Worm (Caenorhabditis elegans): ENCODE measurements around the gene F59B2.8.
"Not testable (repeated sequence)": the region's sequence is repeated elsewhere in the genome, so short reads cannot be mapped to it uniquely, and the experiment has no call there.

F59B2.8 gene

DNA sequence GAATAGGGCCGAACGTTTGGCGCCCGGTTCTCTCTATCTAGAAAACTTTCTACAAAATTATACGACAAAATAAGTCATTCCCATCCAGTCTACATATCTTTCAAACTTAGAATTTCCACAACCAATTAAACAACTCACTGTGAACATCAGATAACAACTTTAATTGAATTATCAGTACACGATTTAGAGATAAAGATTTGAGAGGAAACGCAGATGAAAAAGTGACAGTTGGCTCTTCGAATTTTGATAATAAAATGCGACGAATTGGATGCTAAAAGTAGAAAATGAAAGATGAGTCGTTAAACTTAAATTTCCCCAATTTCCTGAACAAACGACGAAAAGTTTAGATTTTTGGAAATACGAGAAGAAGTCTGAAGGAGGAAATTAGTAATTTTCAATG is 25.0 kb upstream of the F59B2.8 start:
- TF ChIP-seq him-1 (tag; optimal IDR thresholded peaks at IDR 0.05) = no peak
- TF ChIP-seq dao-5 (tag; optimal IDR thresholded peaks at IDR 0.05) = no peak
- no peak for TF ChIP-seq W03F9.2 (tag; optimal IDR thresholded peaks at IDR 0.05)

ce11 chrIII:9034133-9034532 is 24.1 kb upstream of the F59B2.8 start:
- TF ChIP-seq him-1 (tag; optimal IDR thresholded peaks at IDR 0.05) (no peak), W03F9.2 (tag; optimal IDR thresholded peaks at IDR 0.05) (no peak), dao-5 (tag; optimal IDR thresholded peaks at IDR 0.05) (no peak)

DNA sequence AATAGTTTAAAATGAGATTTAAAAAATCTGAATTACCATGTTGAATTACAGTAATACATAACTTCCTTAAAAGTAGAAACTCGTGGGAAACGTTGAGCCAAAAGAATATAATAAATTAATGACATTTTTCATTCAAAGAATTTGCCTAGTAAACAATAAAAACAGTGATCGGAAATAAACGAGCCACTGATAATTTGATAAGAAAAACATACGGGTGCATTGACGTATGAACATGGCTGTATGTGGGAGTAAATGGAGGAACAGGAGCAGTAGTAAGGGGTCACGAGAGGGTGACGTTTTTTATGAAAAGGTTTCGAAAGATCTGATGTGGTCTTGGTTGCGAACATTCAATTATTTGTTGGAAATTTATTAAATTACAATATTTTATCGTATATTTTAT is 20.8 kb upstream of the F59B2.8 start:
- TF ChIP-seq dao-5 (tag; optimal IDR thresholded peaks at IDR 0.05) (no peak), him-1 (tag; optimal IDR thresholded peaks at IDR 0.05) (no peak), W03F9.2 (tag; optimal IDR thresholded peaks at IDR 0.05) (no peak)

ce11 chrIII:9026951-9027350 is 17.0 kb upstream of the F59B2.8 start, which contains the start of gene F59B2.13:
Gene F59B2.13 (minus strand): TSS chrIII:9027051.
- TF ChIP-seq W03F9.2 (tag; optimal IDR thresholded peaks at IDR 0.05) (no peak), dao-5 (tag; optimal IDR thresholded peaks at IDR 0.05) (no peak), him-1 (tag; optimal IDR thresholded peaks at IDR 0.05) (no peak)

- TF ChIP-seq W03F9.2 (tag; optimal IDR thresholded peaks at IDR 0.05) = no peak
- no peak for TF ChIP-seq dao-5 (tag; optimal IDR thresholded peaks at IDR 0.05)
- no peak for TF ChIP-seq him-1 (tag; optimal IDR thresholded peaks at IDR 0.05)
Measured at ce11 chrIII:9023601-9024000, 13.6 kb upstream of the F59B2.8 start.

DNA sequence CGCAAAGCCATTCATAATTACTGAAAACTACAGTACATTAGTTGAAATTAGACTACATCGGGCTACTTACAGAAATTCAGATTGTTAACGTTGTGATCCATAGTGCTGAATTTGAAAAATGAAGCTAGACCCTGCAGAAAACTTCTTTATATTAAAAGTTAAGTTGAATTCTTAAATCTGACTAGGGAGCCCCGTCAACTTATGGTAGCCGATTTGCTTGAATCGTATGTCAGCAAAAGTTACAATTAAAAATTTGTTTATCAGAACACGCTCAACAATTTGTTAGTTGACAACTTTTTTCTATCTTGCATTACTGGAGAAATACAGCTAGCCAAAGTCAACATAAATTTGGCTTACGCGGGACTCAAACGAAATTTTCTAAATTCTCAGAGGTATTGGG is 12.5 kb upstream of the F59B2.8 start, which contains the start of gene F59B2.14:
Gene F59B2.14 (minus strand): TSS at position 101 of the 400 bp plus-strand sequence.
- TF ChIP-seq dao-5 (tag; optimal IDR thresholded peaks at IDR 0.05) (no peak), him-1 (tag; optimal IDR thresholded peaks at IDR 0.05) (no peak), W03F9.2 (tag; optimal IDR thresholded peaks at IDR 0.05) (no peak)

DNA sequence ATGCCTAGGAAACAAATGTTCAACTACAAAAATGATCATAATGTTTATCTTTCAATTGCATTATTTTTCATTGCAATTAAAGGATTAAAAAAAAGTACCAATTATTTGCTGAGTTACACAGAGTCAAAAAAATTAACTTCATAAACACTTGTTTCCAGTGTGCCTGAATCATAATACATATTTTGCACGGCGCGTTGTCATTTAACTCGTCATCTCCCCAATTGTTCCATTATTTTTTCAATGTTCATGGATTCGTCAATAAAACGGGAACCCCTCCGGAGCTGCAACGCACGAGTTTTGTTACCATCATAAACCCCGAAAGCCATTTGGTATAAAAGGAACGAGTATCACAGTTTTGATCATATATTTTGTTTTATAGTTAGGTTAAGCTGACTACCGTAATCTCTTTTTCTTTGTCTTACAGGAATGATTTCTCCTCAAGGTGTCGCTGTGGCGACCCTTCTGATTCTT is 7.2 kb upstream of the F59B2.8 start, which contains the start of gene F59B2.12:
Gene F59B2.12 (plus strand): TSS at position 421 of the 471 bp plus-strand sequence.
- TF ChIP-seq dao-5 (tag; optimal IDR thresholded peaks at IDR 0.05) (no peak), W03F9.2 (tag; optimal IDR thresholded peaks at IDR 0.05) (no peak), him-1 (tag; optimal IDR thresholded peaks at IDR 0.05) (no peak)

DNA sequence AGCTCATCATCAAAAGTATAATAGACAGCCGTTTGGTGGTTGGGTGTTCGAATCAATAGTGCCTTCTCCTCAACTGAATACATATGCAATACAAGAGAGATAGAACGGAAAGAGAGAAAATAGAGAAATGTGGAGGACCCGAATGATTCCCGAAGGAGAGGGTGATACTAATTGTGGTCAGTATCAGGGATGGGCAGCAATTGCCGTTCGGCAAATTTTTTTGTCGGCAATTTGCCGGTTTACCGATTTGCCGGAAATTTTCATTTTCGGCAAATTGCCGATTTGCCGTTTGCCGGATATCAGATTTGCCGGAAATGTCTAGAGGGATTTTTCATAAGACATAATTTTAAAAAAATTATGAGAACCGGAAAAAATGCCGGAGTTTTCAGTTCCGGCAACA is 2.3 kb upstream of the F59B2.8 start, which contains the start of gene F59B2.9:
Gene F59B2.9 (minus strand): TSS at position 101 of the 400 bp plus-strand sequence.
- TF ChIP-seq him-1 (tag; optimal IDR thresholded peaks at IDR 0.05) (no peak), dao-5 (tag; optimal IDR thresholded peaks at IDR 0.05) (no peak), W03F9.2 (tag; optimal IDR thresholded peaks at IDR 0.05) (no peak)

ce11 chrIII:9007183-9007582 is 2.8 kb downstream of the F59B2.8 start:
- TF ChIP-seq dao-5 (tag; optimal IDR thresholded peaks at IDR 0.05) (no peak), W03F9.2 (tag; optimal IDR thresholded peaks at IDR 0.05) (no peak), him-1 (tag; optimal IDR thresholded peaks at IDR 0.05) (no peak)

DNA sequence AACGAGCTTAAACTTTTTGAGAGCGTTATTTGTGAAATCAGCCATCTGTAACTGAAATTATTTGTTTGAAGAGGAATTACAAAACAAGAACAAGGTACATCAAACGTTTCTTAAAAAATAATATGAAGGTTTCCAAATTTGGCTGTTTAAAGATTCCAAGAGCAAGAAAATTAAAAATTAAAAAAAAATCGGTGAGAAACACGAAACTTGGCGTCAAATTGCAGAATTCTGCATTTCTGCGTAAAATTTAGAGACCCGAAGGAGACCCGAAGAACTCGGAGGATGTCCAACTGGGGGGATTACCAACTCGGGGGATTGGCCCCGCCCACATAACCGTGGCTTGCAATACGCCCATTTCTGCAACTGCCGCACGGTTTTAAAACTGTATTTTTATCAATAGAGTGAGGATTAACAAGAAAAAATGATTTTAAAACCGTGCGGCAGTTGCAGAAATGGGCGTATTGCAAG is 4.1 kb downstream of the F59B2.8 start, which contains the start of gene rab-6.1:
Gene rab-6.1 (minus strand): TSS at position 51 of the 468 bp plus-strand sequence.
- TF ChIP-seq W03F9.2, dao-5, him-1 (tag; optimal IDR thresholded peaks at IDR 0.05): not testable (repeated sequence)

DNA sequence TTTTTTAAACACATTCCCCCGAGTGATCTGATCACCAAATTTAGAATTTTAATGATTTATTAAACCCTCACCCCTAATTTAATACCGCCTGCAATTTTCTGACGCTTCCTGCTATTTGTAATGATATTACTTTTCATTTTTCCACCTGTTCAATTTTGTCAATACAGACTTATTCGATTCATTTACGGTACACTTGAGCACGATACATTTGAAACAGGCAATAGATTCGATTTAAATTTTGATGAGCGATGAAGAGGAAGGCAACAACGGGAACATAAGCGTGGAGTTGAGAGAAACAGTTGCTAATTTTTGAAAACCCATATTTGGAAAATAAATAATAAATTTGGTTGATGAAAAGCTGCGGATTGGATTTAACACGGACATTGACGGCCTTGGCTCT is 5.3 kb downstream of the F59B2.8 start:
- no peak for TF ChIP-seq him-1 (tag; optimal IDR thresholded peaks at IDR 0.05)
- no peak for TF ChIP-seq W03F9.2 (tag; optimal IDR thresholded peaks at IDR 0.05)
- no peak for TF ChIP-seq dao-5 (tag; optimal IDR thresholded peaks at IDR 0.05)

DNA sequence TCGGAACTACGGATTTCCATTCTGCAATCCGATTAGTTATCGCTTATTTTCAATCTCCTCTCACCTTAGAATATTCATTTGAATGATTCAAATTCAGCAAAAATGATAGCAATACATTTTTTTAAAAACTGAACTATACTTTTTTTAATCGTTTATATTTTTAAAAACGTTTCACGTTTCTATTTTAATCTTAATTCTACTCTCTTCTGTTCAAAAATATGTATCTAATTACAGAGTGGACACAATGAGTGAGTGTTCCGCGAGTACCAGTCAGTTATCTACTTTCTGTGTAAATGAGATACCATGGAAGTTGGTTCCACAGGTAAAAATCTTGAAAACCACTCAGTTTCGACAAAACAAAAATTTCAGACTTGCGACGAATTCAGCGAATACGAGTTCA is 7.5 kb downstream of the F59B2.8 start, which contains the start of the genes F59B2.15 and zif-1:
Gene F59B2.15 (minus strand): TSS at position 101 of the 400 bp plus-strand sequence.
Gene zif-1 (plus strand): TSS at position 235 of the 400 bp plus-strand sequence.
- TF ChIP-seq him-1 (tag; optimal IDR thresholded peaks at IDR 0.05) (no peak), dao-5 (tag; optimal IDR thresholded peaks at IDR 0.05) (no peak)

DNA sequence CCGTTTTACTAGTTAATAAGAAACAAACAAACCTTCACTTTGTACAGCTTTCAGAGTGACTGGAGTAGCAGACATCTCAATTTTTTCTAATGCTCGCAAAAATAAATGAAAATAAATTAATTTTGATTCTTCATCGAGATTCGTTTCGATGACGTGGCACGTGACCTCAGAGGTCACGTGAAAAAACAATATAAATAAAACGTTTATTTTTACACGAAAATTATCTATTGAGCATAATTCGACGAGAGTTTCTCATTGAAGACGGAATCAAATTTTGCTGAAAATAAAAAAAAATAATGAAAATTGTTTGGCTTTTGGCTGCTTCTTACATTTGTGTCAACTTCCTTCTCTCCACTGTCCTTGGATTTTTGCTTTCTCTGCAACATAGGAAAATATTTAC is 8.1 kb downstream of the F59B2.8 start, which contains the start of gene rpn-6.2:
Gene rpn-6.2 (minus strand): TSS at position 101 of the 400 bp plus-strand sequence.
- TF ChIP-seq him-1 (tag; optimal IDR thresholded peaks at IDR 0.05) (no peak), dao-5 (tag; optimal IDR thresholded peaks at IDR 0.05) (no peak), W03F9.2 (tag; optimal IDR thresholded peaks at IDR 0.05) (no peak)

ce11 chrIII:9001491-9001890 is 8.5 kb downstream of the F59B2.8 start:
- TF ChIP-seq him-1 (tag; optimal IDR thresholded peaks at IDR 0.05) (no peak), W03F9.2 (tag; optimal IDR thresholded peaks at IDR 0.05) (peak; percentile 22), dao-5 (tag; optimal IDR thresholded peaks at IDR 0.05) (no peak)

- TF ChIP-seq him-1 (tag; optimal IDR thresholded peaks at IDR 0.05) (no peak), W03F9.2 (tag; optimal IDR thresholded peaks at IDR 0.05) (no peak), dao-5 (tag; optimal IDR thresholded peaks at IDR 0.05) (no peak)
Measured at ce11 chrIII:8999508-8999907, 10.5 kb downstream of the F59B2.8 start, which contains the start of gene F59B2.3. Gene F59B2.3 (minus strand): TSS chrIII:8999766.

All from whole organism, L4/young adult.